Fruit fly (Drosophila melanogaster) whole organism, wandering third instar larva: ENCODE results near the gene Fit1.

ENCODE experiments used
- CG9705 ChIP-seq: fragments of 200-800 bp; sonication (Bioruptor generic); optimal IDR thresholded peaks from 2 replicates; lab custom pipeline; 2018; ENCODE audit warnings: missing biosample characterization, mild to moderate bottlenecking, missing genetic modification characterization
- HLH106 ChIP-seq: fragments of 200-800 bp; optimal IDR thresholded peaks from 3 replicates; lab custom pipeline; 2019; ENCODE audit warnings: missing biosample characterization, mild to moderate bottlenecking, missing genetic modification characterization, moderate library complexity
- psq ChIP-seq: fragments of 200-800 bp; sonication (Bioruptor generic); optimal IDR thresholded peaks from 3 replicates; lab custom pipeline; 2017; ENCODE audit warnings: missing biosample characterization, mild to moderate bottlenecking, missing genetic modification characterization, moderate library complexity
- woc ChIP-seq: sonication (Bioruptor generic); optimal IDR thresholded peaks from 2 replicates; lab custom pipeline; 2016; ENCODE audit warnings: missing biosample characterization, mild to moderate bottlenecking, missing genetic modification characterization

DNA sequence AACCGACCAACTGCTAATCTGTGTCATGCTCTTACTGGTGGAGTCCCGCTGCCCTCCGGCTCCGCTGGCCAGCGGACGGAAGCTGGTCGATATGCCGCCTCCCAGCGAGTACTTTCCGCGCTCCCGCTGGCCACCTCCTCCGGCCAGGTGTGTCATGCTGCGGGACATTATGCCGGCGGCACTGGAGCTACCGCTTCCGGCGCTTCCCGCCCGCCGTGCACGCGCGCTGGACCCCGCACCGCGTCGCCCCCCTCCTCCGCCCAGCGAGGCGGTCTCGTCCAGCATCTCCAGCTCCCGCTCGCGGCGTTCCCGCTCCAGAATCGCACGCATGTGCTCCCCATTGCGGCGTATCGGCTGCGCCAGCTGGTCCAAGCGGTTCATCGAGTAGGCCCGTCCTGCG is 25.2 kb downstream of the Fit1 start:
- TF ChIP-seq psq = no peak
- no peak for TF ChIP-seq HLH106 (tag; lab: Kevin White, UChicago)
- no peak for TF ChIP-seq woc (GFP tag; lab: Kevin White, UChicago)
- no peak for TF ChIP-seq CG9705 (GFP tag; lab: Kevin White, UChicago)
